Worm (Caenorhabditis elegans): Measurements from ENCODE around the gene clec-182.

DNA sequence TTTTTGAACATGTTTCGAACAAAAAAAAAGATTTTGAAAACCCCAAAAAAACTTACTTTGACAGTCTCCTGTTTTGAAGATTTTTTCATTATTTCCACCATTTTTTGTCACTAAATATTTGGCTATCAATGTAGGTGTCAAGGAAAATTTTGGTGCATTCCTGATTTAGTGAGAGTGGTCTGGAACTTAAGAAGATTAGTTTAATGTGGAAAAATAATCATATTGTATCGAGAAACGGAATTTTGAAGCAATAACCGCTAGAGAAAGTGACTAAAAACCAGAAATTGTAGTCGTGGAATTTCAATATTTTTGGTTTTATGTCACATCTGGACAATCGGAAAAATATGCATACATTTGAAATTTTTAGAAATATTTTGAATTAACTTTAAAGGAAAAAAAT, 36.3 kb downstream of the clec-182 start, which contains the start of the genes F20C5.11 and klp-11:
- TF ChIP-seq ama-1 (optimal IDR thresholded peaks at IDR 0.05) = no peak
- TF ChIP-seq ceh-14 (tag; optimal IDR thresholded peaks at IDR 0.05) = no peak
